Fruit fly (Drosophila melanogaster) S2 (cell line): Measurements from ENCODE around the gene sens.

Experiments used
- CG8478 ChIP-seq: fragments of >200 bp; optimal IDR thresholded peaks from 2 replicates; lab custom pipeline; 2018
- CTCF ChIP-seq, 2 experiments: fragments of >200 bp; optimal IDR thresholded peaks; 2 replicates each; lab custom pipeline; 2018

dm6 chr3L:13440370-13440960 lies 39.5 kb upstream of the sens start, which contains the start of the genes CG10140 and CG14109:
- no peak for TF ChIP-seq CTCF (optimal IDR thresholded peaks at IDR 0.05; lab: Kevin White, UChicago)
- no peak for TF ChIP-seq CG8478 (lab: Kevin White, UChicago)
